Worm (Caenorhabditis elegans) whole organism, mixed stage, embryonic: ENCODE results near the gene Y53C12A.8.

Source experiments
- ceh-39 ChIP-seq: fragments of 150-350 bp; optimal IDR thresholded peaks from 2 replicates; lab custom pipeline; 2014; ENCODE audit warnings: missing biosample characterization, missing genetic modification characterization
- ces-1 ChIP-seq: fragments of 150-350 bp; optimal IDR thresholded peaks from 2 replicates; lab custom pipeline; 2014; ENCODE audit warnings: missing biosample characterization, missing genetic modification reagents, missing genetic modification characterization
- cnd-1 ChIP-seq: fragments of 200-800 bp; sonication (Bioruptor generic); optimal IDR thresholded peaks from 2 replicates; lab custom pipeline; 2018; ENCODE audit warnings: mild to moderate bottlenecking, missing genetic modification characterization, missing compliant biosample characterization
- elt-3 ChIP-seq: fragments of 150-350 bp; optimal IDR thresholded peaks from 2 replicates; lab custom pipeline; 2014; ENCODE audit warnings: missing biosample characterization, missing genetic modification characterization
- lsy-2 ChIP-seq: fragments of 150-350 bp; optimal IDR thresholded peaks from 2 replicates; lab custom pipeline; 2014; ENCODE audit warnings: missing biosample characterization, missing genetic modification characterization
- nhr-12 ChIP-seq: fragments of 150-350 bp; optimal IDR thresholded peaks from 2 replicates; lab custom pipeline; 2014; ENCODE audit warnings: missing biosample characterization, missing genetic modification characterization
- nhr-237 ChIP-seq: fragments of 150-350 bp; optimal IDR thresholded peaks from 2 replicates; lab custom pipeline; 2014; ENCODE audit warnings: missing biosample characterization, missing genetic modification characterization
- nhr-76 ChIP-seq: sonication (generic microtip); optimal IDR thresholded peaks from 2 replicates; lab custom pipeline; 2017; ENCODE audit warnings: missing biosample characterization, missing genetic modification characterization
- pha-4 ChIP-seq: fragments of 150-350 bp; optimal IDR thresholded peaks from 2 replicates; lab custom pipeline; 2018; ENCODE audit warnings: missing biosample characterization, missing genetic modification reagents, missing genetic modification characterization
- unc-39 ChIP-seq: fragments of 150-350 bp; optimal IDR thresholded peaks from 2 replicates; lab custom pipeline; 2014; ENCODE audit warnings: missing biosample characterization, missing genetic modification characterization
- unc-62 ChIP-seq: fragments of 150-350 bp; optimal IDR thresholded peaks from 2 replicates; lab custom pipeline; 2014; ENCODE audit warnings: missing biosample characterization, missing genetic modification reagents, missing genetic modification characterization
- ztf-11 ChIP-seq: fragments of 150-350 bp; optimal IDR thresholded peaks from 2 replicates; lab custom pipeline; 2014; ENCODE audit warnings: missing biosample characterization, missing genetic modification characterization

- TF ChIP-seq ztf-11 (tag; lab: Kevin White, UChicago) (no peak), lsy-2 (tag; lab: Kevin White, UChicago) (no peak), pha-4 (no peak), nhr-12 (tag; lab: Kevin White, UChicago) (no peak), unc-62 (GFP tag; lab: Kevin White, UChicago) (no peak), ces-1 (GFP tag; lab: Kevin White, UChicago) (no peak), ceh-39 (tag; lab: Kevin White, UChicago) (no peak), cnd-1 (tag; lab: Kevin White, UChicago) (no peak), nhr-237 (tag; lab: Kevin White, UChicago) (no peak), elt-3 (tag; lab: Kevin White, UChicago) (no peak), nhr-76 (tag; lab: Kevin White, UChicago) (no peak), unc-39 (tag; lab: Kevin White, UChicago) (no peak)
Measured at ce11 chrII:9729866-9730265, 29.6 kb upstream of the Y53C12A.8 start.
